Fruit fly (Drosophila melanogaster) whole organism, adult: ENCODE data around the gene CG6106.

Source experiments
- CG5204 ChIP-seq: fragments of 200-800 bp; sonication (Bioruptor generic); optimal IDR thresholded peaks from 2 replicates; lab custom pipeline; 2016; ENCODE audit warnings: missing biosample characterization, missing genetic modification characterization
- Clk ChIP-seq: fragments of 200-800 bp; sonication (Bioruptor generic); optimal IDR thresholded peaks from 2 replicates; lab custom pipeline; 2017; ENCODE audit warnings: missing biosample characterization, missing genetic modification characterization
- Mnt ChIP-seq: fragments of 200-800 bp; sonication (Bioruptor generic); optimal IDR thresholded peaks from 2 replicates; lab custom pipeline; 2016; ENCODE audit warnings: missing biosample characterization, mild to moderate bottlenecking, missing genetic modification characterization
- cic ChIP-seq: fragments of 200-800 bp; sonication (Bioruptor generic); optimal IDR thresholded peaks from 2 replicates; lab custom pipeline; 2017; ENCODE audit warnings: missing biosample characterization, mild to moderate bottlenecking, missing genetic modification characterization, moderate library complexity
- tj ChIP-seq: fragments of 200-800 bp; sonication (Bioruptor generic); optimal IDR thresholded peaks from 3 replicates; lab custom pipeline; 2017; ENCODE audit warnings: missing biosample characterization, mild to moderate bottlenecking, missing genetic modification characterization, moderate library complexity

DNA sequence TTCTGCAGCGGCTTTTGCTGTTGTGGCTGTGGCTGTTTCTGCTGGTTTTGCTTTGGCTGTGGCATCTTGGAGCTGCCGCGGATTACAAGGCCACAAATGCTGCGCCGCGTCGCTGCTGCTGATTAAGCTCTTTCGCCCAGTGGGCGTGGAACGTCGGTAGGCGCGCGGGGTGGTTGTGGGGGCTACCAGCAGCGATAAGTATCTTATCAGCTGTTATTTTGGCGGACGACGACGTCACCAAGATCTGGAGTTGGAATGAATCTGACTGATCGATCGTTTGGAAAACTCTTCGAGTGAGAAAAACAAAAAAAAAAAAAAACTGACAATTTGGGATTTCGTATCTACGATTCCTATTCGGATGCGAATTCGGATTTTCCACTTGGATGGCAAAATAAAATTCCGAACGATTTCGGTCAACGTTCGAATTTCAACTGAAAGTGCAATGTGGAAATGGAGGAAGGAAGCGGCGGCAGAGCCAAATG is 45.5 kb downstream of the CG6106 start:
- TF ChIP-seq Clk: no peak
- TF ChIP-seq tj (GFP tag; lab: Kevin White, UChicago): peak; percentile 77
- TF ChIP-seq cic (GFP tag; lab: Kevin White, UChicago): no peak
- TF ChIP-seq CG5204 (GFP tag; lab: Kevin White, UChicago): no peak
- peak; percentile 12 for TF ChIP-seq Mnt (GFP tag; lab: Kevin White, UChicago)
